Worm (Caenorhabditis elegans) whole organism, L2 larva: ENCODE results near the gene F58E2.5.

Experiments used
- R02D3.7 ChIP-seq: fragments of 150-350 bp; optimal IDR thresholded peaks from 2 replicates; lab custom pipeline; 2014; ENCODE audit warnings: missing biosample characterization, missing genetic modification characterization
- Y55F3AM.14 ChIP-seq: fragments of 200-800 bp; sonication (Bioruptor generic); optimal IDR thresholded peaks from 2 replicates; lab custom pipeline; 2018; ENCODE audit warnings: mild to moderate bottlenecking, missing genetic modification characterization, missing compliant biosample characterization
- ZK546.5 ChIP-seq: sonication (generic microtip); optimal IDR thresholded peaks from 2 replicates; lab custom pipeline; 2017; ENCODE audit warnings: missing biosample characterization, missing genetic modification characterization
- alr-1 ChIP-seq: fragments of 150-350 bp; optimal IDR thresholded peaks from 2 replicates; lab custom pipeline; 2014; ENCODE audit warnings: missing biosample characterization, missing genetic modification characterization
- ama-1 ChIP-seq: fragments of 150-350 bp; optimal IDR thresholded peaks from 2 replicates; lab custom pipeline; 2018; ENCODE audit warnings: inconsistent platforms
- ceh-16 ChIP-seq: fragments of 150-350 bp; optimal IDR thresholded peaks from 2 replicates; lab custom pipeline; 2014; ENCODE audit warnings: missing biosample characterization, missing genetic modification characterization
- ceh-82 ChIP-seq: fragments of 150-350 bp; optimal IDR thresholded peaks from 2 replicates; lab custom pipeline; 2014; ENCODE audit warnings: missing biosample characterization, missing genetic modification characterization
- crh-2 ChIP-seq: sonication (generic microtip); optimal IDR thresholded peaks from 2 replicates; lab custom pipeline; 2017; ENCODE audit warnings: missing biosample characterization, missing genetic modification characterization
- dmd-4 ChIP-seq: sonication (generic microtip); optimal IDR thresholded peaks from 2 replicates; lab custom pipeline; 2017; ENCODE audit warnings: missing biosample characterization, missing genetic modification characterization
- egl-27 ChIP-seq: sonication (generic microtip); optimal IDR thresholded peaks from 3 replicates; lab custom pipeline; 2017; ENCODE audit warnings: missing biosample characterization, missing genetic modification reagents, missing genetic modification characterization
- elt-1 ChIP-seq: fragments of 150-350 bp; optimal IDR thresholded peaks from 2 replicates; lab custom pipeline; 2014; ENCODE audit warnings: missing biosample characterization, missing genetic modification characterization
- elt-3 ChIP-seq: sonication (generic microtip); optimal IDR thresholded peaks from 2 replicates; lab custom pipeline; 2017; ENCODE audit warnings: missing biosample characterization, missing genetic modification characterization
- fos-1 ChIP-seq: fragments of 150-350 bp; optimal IDR thresholded peaks from 2 replicates; lab custom pipeline; 2014; ENCODE audit warnings: missing biosample characterization, missing genetic modification characterization
- gmeb-1 ChIP-seq: fragments of 150-350 bp; optimal IDR thresholded peaks from 2 replicates; lab custom pipeline; 2014; ENCODE audit warnings: missing biosample characterization, missing genetic modification characterization
- lin-11 ChIP-seq: fragments of 150-350 bp; sonication (generic microtip); optimal IDR thresholded peaks from 2 replicates; lab custom pipeline; 2014; ENCODE audit warnings: missing biosample characterization, missing genetic modification characterization, inconsistent platforms, mixed read lengths
- lin-13 ChIP-seq: fragments of 150-350 bp; optimal IDR thresholded peaks from 2 replicates; lab custom pipeline; 2014; ENCODE audit warnings: missing biosample characterization, missing genetic modification reagents, missing genetic modification characterization
- lsy-2 ChIP-seq, 2 experiments: fragments of 150-350 bp in 1 of 2; sonication (generic microtip) in 1 of 2; optimal IDR thresholded peaks; 2 replicates each; lab custom pipeline; 2014 to 2017; ENCODE audit warnings: missing biosample characterization in 2 of 2, missing genetic modification characterization in 2 of 2
- mab-5 ChIP-seq: fragments of 150-350 bp; optimal IDR thresholded peaks from 2 replicates; lab custom pipeline; 2014; ENCODE audit warnings: missing biosample characterization, missing genetic modification characterization
- mbf-1 ChIP-seq: sonication (generic microtip); optimal IDR thresholded peaks from 2 replicates; lab custom pipeline; 2017; ENCODE audit warnings: missing biosample characterization, missing genetic modification characterization
- mdl-1 ChIP-seq, 2 experiments: fragments of 150-350 bp in 1 of 2; sonication (generic microtip) in 1 of 2; optimal IDR thresholded peaks; 2 replicates each; lab custom pipeline; 2017; ENCODE audit warnings: missing biosample characterization in 2 of 2, missing genetic modification characterization in 2 of 2
- nhr-10 ChIP-seq: sonication (generic microtip); optimal IDR thresholded peaks from 2 replicates; lab custom pipeline; 2017; ENCODE audit warnings: missing biosample characterization, missing genetic modification characterization
- nhr-11 ChIP-seq: fragments of 150-350 bp; optimal IDR thresholded peaks from 2 replicates; lab custom pipeline; 2014; ENCODE audit warnings: missing biosample characterization, missing genetic modification characterization
- nhr-129 ChIP-seq: fragments of 150-350 bp; optimal IDR thresholded peaks from 2 replicates; lab custom pipeline; 2014; ENCODE audit warnings: missing biosample characterization, missing genetic modification characterization
- nhr-21 ChIP-seq: fragments of 150-350 bp; optimal IDR thresholded peaks from 2 replicates; lab custom pipeline; 2014; ENCODE audit warnings: missing biosample characterization, missing genetic modification characterization
- nhr-23 ChIP-seq: fragments of 150-350 bp; optimal IDR thresholded peaks from 2 replicates; lab custom pipeline; 2014; ENCODE audit warnings: missing biosample characterization, missing genetic modification reagents, missing genetic modification characterization
- nhr-237 ChIP-seq: fragments of 150-350 bp; optimal IDR thresholded peaks from 2 replicates; lab custom pipeline; 2014; ENCODE audit warnings: missing biosample characterization, missing genetic modification characterization
- nhr-25 ChIP-seq: fragments of 150-350 bp; sonication (generic microtip); optimal IDR thresholded peaks from 3 replicates; lab custom pipeline; 2014; ENCODE audit warnings: missing biosample characterization, missing genetic modification characterization
- nhr-6 ChIP-seq: fragments of 150-350 bp; optimal IDR thresholded peaks from 2 replicates; lab custom pipeline; 2014; ENCODE audit warnings: missing biosample characterization, missing genetic modification characterization
- nhr-77 ChIP-seq: fragments of 150-350 bp; optimal IDR thresholded peaks from 2 replicates; lab custom pipeline; 2014; ENCODE audit warnings: missing biosample characterization, missing genetic modification characterization
- peb-1 ChIP-seq: fragments of 150-350 bp; optimal IDR thresholded peaks from 2 replicates; lab custom pipeline; 2014; ENCODE audit warnings: missing biosample characterization, missing genetic modification characterization
- skn-1 ChIP-seq: sonication (generic microtip); optimal IDR thresholded peaks from 2 replicates; lab custom pipeline; 2017; ENCODE audit warnings: missing biosample characterization, missing genetic modification characterization
- sma-9 ChIP-seq, 2 experiments: fragments of 150-350 bp in 1 of 2; sonication (generic microtip) in 1 of 2; optimal IDR thresholded peaks; 2 replicates each; lab custom pipeline; 2014 to 2016; ENCODE audit warnings: missing genetic modification characterization in 2 of 2, mild to moderate bottlenecking in 1 of 2, missing biosample characterization in 1 of 2, missing compliant biosample characterization in 1 of 2, missing genetic modification reagents in 1 of 2, moderate library complexity in 1 of 2
- snpc-4 ChIP-seq: fragments of 150-350 bp; optimal IDR thresholded peaks from 2 replicates; lab custom pipeline; 2014; ENCODE audit warnings: missing biosample characterization, missing genetic modification characterization
- unc-55 ChIP-seq: fragments of 150-350 bp; sonication (generic microtip); optimal IDR thresholded peaks from 3 replicates; lab custom pipeline; 2014; ENCODE audit warnings: missing biosample characterization, missing genetic modification reagents, missing genetic modification characterization
- unc-62 ChIP-seq: fragments of 150-350 bp; optimal IDR thresholded peaks from 2 replicates; lab custom pipeline; 2014; ENCODE audit warnings: missing biosample characterization, missing genetic modification reagents, missing genetic modification characterization
- zag-1 ChIP-seq: fragments of 150-350 bp; optimal IDR thresholded peaks from 2 replicates; lab custom pipeline; 2014; ENCODE audit warnings: missing biosample characterization, missing genetic modification characterization
- ztf-1 ChIP-seq: fragments of 200-800 bp; sonication (Bioruptor generic); conservative IDR thresholded peaks from 2 replicates; pipeline ENCODE4 v1.3.6; 2022; ENCODE audit warnings: missing genetic modification characterization, missing compliant biosample characterization
- ztf-4 ChIP-seq: fragments of 150-350 bp; optimal IDR thresholded peaks from 2 replicates; lab custom pipeline; 2014; ENCODE audit warnings: missing biosample characterization, missing genetic modification characterization

The F58E2.5 gene

ce11 chrIV:3482195-3482959 lies 37.7 kb downstream of the F58E2.5 start, which contains the start of gene srz-82:
Gene srz-82, plus strand, starts transcription at chrIV:3482895.
- TF ChIP-seq snpc-4 (tag; lab: Kevin White, UChicago) (no peak), mab-5 (tag; lab: Kevin White, UChicago) (no peak), lin-11 (tag; lab: Kevin White, UChicago) (no peak), unc-62 (GFP tag; lab: Kevin White, UChicago) (no peak), nhr-6 (tag; lab: Kevin White, UChicago) (no peak), ama-1 (lab: Kevin White, UChicago) (no peak), Y55F3AM.14 (no peak), nhr-237 (tag; lab: Kevin White, UChicago) (no peak), unc-55 (GFP tag; lab: Kevin White, UChicago) (no peak), elt-1 (no peak), ZK546.5 (tag; lab: Kevin White, UChicago) (no peak), alr-1 (no peak), mbf-1 (tag; lab: Kevin White, UChicago) (no peak), ztf-1 (GFP tag; lab: Robert Waterston, UW) (no peak), gmeb-1 (no peak), nhr-77 (tag; lab: Kevin White, UChicago) (no peak), ceh-82 (tag; lab: Kevin White, UChicago) (no peak), nhr-129 (tag; lab: Kevin White, UChicago) (no peak)

- TF ChIP-seq dmd-4 (tag; lab: Kevin White, UChicago) (no peak), skn-1 (tag; lab: Kevin White, UChicago) (no peak), unc-62 (GFP tag; lab: Kevin White, UChicago) (no peak), nhr-23 (tag; lab: Kevin White, UChicago) (no peak), mdl-1 (tag; optimal IDR thresholded peaks at IDR 0.05; lab: Kevin White, UChicago) (no peak), R02D3.7 (tag; lab: Kevin White, UChicago) (no peak), ztf-4 (tag; lab: Kevin White, UChicago) (no peak), nhr-21 (tag; lab: Kevin White, UChicago) (no peak), nhr-25 (no peak), lsy-2 (tag; optimal IDR thresholded peaks at IDR 0.05; lab: Kevin White, UChicago) (no peak), elt-1 (no peak), ama-1 (lab: Kevin White, UChicago) (no peak), sma-9 (GFP tag; optimal IDR thresholded peaks at IDR 0.05; lab: Kevin White, UChicago) (no peak), sma-9 (tag; optimal IDR thresholded peaks at IDR 0.05; lab: Kevin White, UChicago) (no peak), egl-27 (tag; lab: Kevin White, UChicago) (no peak), elt-3 (no peak), lin-13 (no peak), mbf-1 (tag; lab: Kevin White, UChicago) (no peak)
Measured at ce11 chrIV:3491477-3491876, 46.8 kb downstream of the F58E2.5 start, which contains the start of gene srz-78. Gene srz-78, plus strand, starts transcription at chrIV:3491777.

DNA sequence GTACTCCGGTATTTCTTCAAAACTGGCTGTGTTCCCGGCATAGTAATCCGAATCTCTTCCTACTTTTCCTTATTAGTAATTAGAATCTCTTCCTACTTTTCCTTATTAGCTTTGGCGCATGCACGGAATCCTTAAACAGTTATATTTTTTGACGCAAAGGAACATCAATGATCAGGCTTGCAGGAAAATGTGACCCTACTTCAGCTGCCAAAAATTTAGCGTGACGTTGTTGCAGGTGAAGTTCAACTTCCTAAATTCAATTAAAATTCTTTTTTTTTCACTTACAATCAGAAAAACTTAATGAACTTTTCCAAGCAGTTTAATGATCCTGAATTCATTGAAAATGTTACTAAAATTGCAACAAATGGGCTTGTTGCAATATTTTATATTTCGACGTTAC lies 48.6 kb downstream of the F58E2.5 start, which contains the start of gene srz-79:
Gene srz-79 (plus strand): TSS at position 301 of the 400 bp plus-strand sequence.
- TF ChIP-seq sma-9 (GFP tag; optimal IDR thresholded peaks at IDR 0.05; lab: Kevin White, UChicago): no peak
- TF ChIP-seq sma-9 (tag; optimal IDR thresholded peaks at IDR 0.05; lab: Kevin White, UChicago): no peak
- TF ChIP-seq mdl-1 (tag; optimal IDR thresholded peaks at IDR 0.05; lab: Kevin White, UChicago): no peak
- no peak for TF ChIP-seq peb-1
- TF ChIP-seq elt-3: no peak
- TF ChIP-seq nhr-10 (tag; lab: Kevin White, UChicago): no peak
- TF ChIP-seq ama-1 (lab: Kevin White, UChicago): no peak
- no peak for TF ChIP-seq lin-13
- no peak for TF ChIP-seq crh-2 (tag; lab: Kevin White, UChicago)
- TF ChIP-seq dmd-4 (tag; lab: Kevin White, UChicago): no peak
- TF ChIP-seq Y55F3AM.14: no peak
- no peak for TF ChIP-seq elt-1
- no peak for TF ChIP-seq ceh-82 (tag; lab: Kevin White, UChicago)
- no peak for TF ChIP-seq zag-1 (tag; lab: Kevin White, UChicago)
- TF ChIP-seq ztf-1 (GFP tag; lab: Robert Waterston, UW): no peak
- TF ChIP-seq ZK546.5 (tag; lab: Kevin White, UChicago): no peak
- no peak for TF ChIP-seq nhr-237 (tag; lab: Kevin White, UChicago)
- no peak for TF ChIP-seq ceh-16 (tag; lab: Kevin White, UChicago)
- TF ChIP-seq fos-1: no peak
- TF ChIP-seq nhr-11 (tag; lab: Kevin White, UChicago): no peak
- no peak for TF ChIP-seq nhr-6 (tag; lab: Kevin White, UChicago)
- TF ChIP-seq, all 48 proteins: peak for 0
